Worm (Caenorhabditis elegans) whole organism, L4 larva: Measurements from ENCODE around the gene srab-16.

Experiments
- F26F4.8 ChIP-seq: fragments of 200-800 bp; sonication (Bioruptor generic); conservative IDR thresholded peaks from 2 replicates; pipeline ENCODE4 v1.3.6; 2022; ENCODE audit warnings: missing genetic modification characterization, missing compliant biosample characterization
- F44E2.7 ChIP-seq: fragments of 200-800 bp; sonication (Bioruptor generic); IDR thresholded peaks from 2 replicates; pipeline ENCODE4 v2.1.2; 2022; ENCODE audit warnings: missing genetic modification characterization, missing compliant biosample characterization
- T26A8.4 ChIP-seq: fragments of 200-800 bp; sonication (Bioruptor generic); IDR thresholded peaks from 2 replicates; pipeline ENCODE4 v1.3.6; 2022; ENCODE audit warnings: missing genetic modification characterization, missing compliant biosample characterization
- ZK337.2 ChIP-seq: fragments of 200-800 bp; sonication (Bioruptor generic); IDR thresholded peaks from 2 replicates; pipeline ENCODE4 v1.3.6; 2022; ENCODE audit warnings: missing genetic modification reagents, missing genetic modification characterization, missing compliant biosample characterization
- arid-1 ChIP-seq: fragments of 200-800 bp; sonication (Bioruptor generic); conservative IDR thresholded peaks from 2 replicates; pipeline ENCODE4 v1.3.6; 2022; ENCODE audit warnings: missing genetic modification reagents, missing genetic modification characterization, missing compliant biosample characterization
- attf-4 ChIP-seq: sonication (generic microtip); optimal IDR thresholded peaks from 3 replicates; lab custom pipeline; 2017; ENCODE audit warnings: missing biosample characterization, missing genetic modification characterization
- ceh-28 ChIP-seq: fragments of 150-350 bp; optimal IDR thresholded peaks from 2 replicates; lab custom pipeline; 2014; ENCODE audit warnings: missing biosample characterization, missing genetic modification reagents, missing genetic modification characterization
- ceh-32 ChIP-seq: sonication (generic microtip); optimal IDR thresholded peaks from 2 replicates; lab custom pipeline; 2016; ENCODE audit warnings: mild to moderate bottlenecking, missing genetic modification characterization, missing compliant biosample characterization; ENCODE audit not compliant: poor library complexity
- ces-1 ChIP-seq: fragments of 150-350 bp; sonication (generic microtip); optimal IDR thresholded peaks from 4 replicates; lab custom pipeline; 2014; ENCODE audit warnings: missing biosample characterization, missing genetic modification reagents, missing genetic modification characterization
- daf-12 ChIP-seq: fragments of 150-350 bp; optimal IDR thresholded peaks from 2 replicates; lab custom pipeline; 2014; ENCODE audit warnings: missing biosample characterization, missing genetic modification reagents, missing genetic modification characterization
- daf-8 ChIP-seq: fragments of 200-800 bp; sonication (Bioruptor generic); IDR thresholded peaks from 2 replicates; pipeline ENCODE4 v1.3.6; 2022; ENCODE audit warnings: missing genetic modification characterization, missing compliant biosample characterization
- duxl-1 ChIP-seq: sonication (generic microtip); optimal IDR thresholded peaks from 2 replicates; lab custom pipeline; 2016; ENCODE audit warnings: mild to moderate bottlenecking, missing genetic modification characterization, moderate library complexity, missing compliant biosample characterization; ENCODE audit not compliant: poor library complexity
- egl-43 ChIP-seq: fragments of 200-800 bp; sonication (Bioruptor generic); IDR thresholded peaks from 2 replicates; pipeline ENCODE4 v1.3.6; 2022; ENCODE audit warnings: missing genetic modification reagents, missing genetic modification characterization, missing compliant biosample characterization
- jun-1 ChIP-seq: fragments of 150-350 bp; optimal IDR thresholded peaks from 2 replicates; lab custom pipeline; 2014; ENCODE audit warnings: missing biosample characterization, missing genetic modification reagents, missing genetic modification characterization
- lin-1 ChIP-seq: fragments of 200-800 bp; sonication (Bioruptor generic); IDR thresholded peaks from 2 replicates; pipeline ENCODE4 v1.3.6; 2022; ENCODE audit warnings: missing genetic modification reagents, missing genetic modification characterization, missing compliant biosample characterization
- lin-29 ChIP-seq: fragments of 200-800 bp; sonication (Bioruptor generic); IDR thresholded peaks from 2 replicates; pipeline ENCODE4 v1.3.6; 2022; ENCODE audit warnings: missing genetic modification reagents, missing genetic modification characterization, missing compliant biosample characterization
- lin-38 ChIP-seq: fragments of 200-800 bp; sonication (Bioruptor generic); IDR thresholded peaks from 2 replicates; pipeline ENCODE4 v1.3.6; 2022; ENCODE audit warnings: missing genetic modification reagents, missing genetic modification characterization, missing compliant biosample characterization
- lsy-2 ChIP-seq, 2 experiments: fragments of 150-350 bp in 1 of 2; sonication (generic microtip) in 1 of 2; optimal IDR thresholded peaks; 2 replicates each; lab custom pipeline; 2014 to 2017; ENCODE audit warnings: missing biosample characterization in 2 of 2, missing genetic modification characterization in 2 of 2
- mes-2 ChIP-seq: sonication (generic microtip); optimal IDR thresholded peaks from 2 replicates; lab custom pipeline; 2016; ENCODE audit warnings: missing genotype, mild to moderate bottlenecking, missing genetic modification characterization, missing compliant biosample characterization; ENCODE audit not compliant: poor library complexity, severe bottlenecking
- nhr-11 ChIP-seq: fragments of 150-350 bp; optimal IDR thresholded peaks from 2 replicates; lab custom pipeline; 2014; ENCODE audit warnings: missing biosample characterization, missing genetic modification characterization
- nhr-28 ChIP-seq: fragments of 150-350 bp; optimal IDR thresholded peaks from 2 replicates; lab custom pipeline; 2014; ENCODE audit warnings: missing biosample characterization, missing genetic modification characterization
- nhr-41 ChIP-seq: fragments of 200-800 bp; sonication (Bioruptor generic); IDR thresholded peaks from 2 replicates; pipeline ENCODE4 v1.3.6; 2022; ENCODE audit warnings: missing genetic modification reagents, missing genetic modification characterization, missing compliant biosample characterization
- nhr-48 ChIP-seq: sonication (generic microtip); optimal IDR thresholded peaks from 2 replicates; lab custom pipeline; 2016; ENCODE audit warnings: mild to moderate bottlenecking, missing genetic modification characterization, missing compliant biosample characterization
- nhr-6 ChIP-seq: fragments of 150-350 bp; optimal IDR thresholded peaks from 2 replicates; lab custom pipeline; 2014; ENCODE audit warnings: missing biosample characterization, missing genetic modification characterization
- nhr-76 ChIP-seq: fragments of 150-350 bp; optimal IDR thresholded peaks from 2 replicates; lab custom pipeline; 2014; ENCODE audit warnings: missing biosample characterization, missing genetic modification characterization
- pha-4 ChIP-seq, 2 experiments: fragments of 150-350 bp in 1 of 2; fragments of 200-800 bp in 1 of 2; sonication (Bioruptor generic) in 1 of 2; IDR thresholded peaks in 1 of 2; optimal IDR thresholded peaks in 1 of 2; 2 replicates each; pipeline versions ENCODE4 v1.3.6 to Lab custom; 2014 to 2022; ENCODE audit warnings: missing genetic modification characterization in 2 of 2, missing genetic modification reagents in 2 of 2, missing biosample characterization in 1 of 2, missing compliant biosample characterization in 1 of 2
- php-3 ChIP-seq: fragments of 200-800 bp; sonication (Bioruptor generic); IDR thresholded peaks from 2 replicates; pipeline ENCODE4 v1.3.6; 2022; ENCODE audit warnings: missing genetic modification reagents, missing genetic modification characterization, missing compliant biosample characterization
- pqm-1 ChIP-seq: sonication (generic microtip); optimal IDR thresholded peaks from 2 replicates; lab custom pipeline; 2017; ENCODE audit warnings: missing biosample characterization, missing genetic modification characterization
- saeg-2 ChIP-seq: fragments of 200-800 bp; sonication (Bioruptor generic); IDR thresholded peaks from 2 replicates; pipeline ENCODE4 v1.3.6; 2022; ENCODE audit warnings: missing genetic modification reagents, missing genetic modification characterization, missing compliant biosample characterization
- sdz-12 ChIP-seq: fragments of 200-800 bp; sonication (Bioruptor generic); optimal IDR thresholded peaks from 2 replicates; lab custom pipeline; 2018; ENCODE audit warnings: mild to moderate bottlenecking, missing genetic modification characterization, missing compliant biosample characterization
- skn-1 ChIP-seq: fragments of 150-350 bp; optimal IDR thresholded peaks from 2 replicates; lab custom pipeline; 2014; ENCODE audit warnings: missing biosample characterization, missing genetic modification characterization
- snpc-1.2 ChIP-seq: fragments of 200-800 bp; sonication (Bioruptor generic); IDR thresholded peaks from 2 replicates; pipeline ENCODE4 v1.3.6; 2022; ENCODE audit warnings: missing genetic modification reagents, missing genetic modification characterization, missing compliant biosample characterization
- spr-1 ChIP-seq: sonication (generic microtip); optimal IDR thresholded peaks from 2 replicates; lab custom pipeline; 2016; ENCODE audit warnings: mild to moderate bottlenecking, missing genetic modification characterization, missing compliant biosample characterization
- spr-3 ChIP-seq: fragments of 200-800 bp; sonication (Bioruptor generic); optimal IDR thresholded peaks from 2 replicates; lab custom pipeline; 2018; ENCODE audit warnings: mild to moderate bottlenecking, missing genetic modification characterization, missing compliant biosample characterization
- tag-97 ChIP-seq: fragments of 200-800 bp; sonication (Bioruptor generic); IDR thresholded peaks from 2 replicates; pipeline ENCODE4 v1.3.6; 2022; ENCODE audit warnings: missing genetic modification characterization, missing compliant biosample characterization
- tra-1 ChIP-seq: fragments of 200-800 bp; sonication (Bioruptor generic); IDR thresholded peaks from 2 replicates; pipeline ENCODE4 v1.3.6; 2022; ENCODE audit warnings: missing genetic modification reagents, missing genetic modification characterization, missing compliant biosample characterization
- vab-7 ChIP-seq: fragments of 200-800 bp; sonication (Bioruptor generic); IDR thresholded peaks from 2 replicates; pipeline ENCODE4 v1.3.6; 2022; ENCODE audit warnings: missing genetic modification reagents, missing genetic modification characterization, missing compliant biosample characterization
- zip-11 ChIP-seq: fragments of 200-800 bp; sonication (Bioruptor generic); IDR thresholded peaks from 2 replicates; pipeline ENCODE4 v1.3.6; 2022; ENCODE audit warnings: missing genetic modification characterization, missing compliant biosample characterization

The srab-16 gene

ce11 chrV:777285-777684 lies 5.2 kb upstream of the srab-16 start, which contains the start of gene R09E12.9 (continued):
- TF ChIP-seq jun-1 (tag; lab: Kevin White, UChicago) = no peak
- TF ChIP-seq nhr-11 (tag; lab: Kevin White, UChicago) = no peak
- TF ChIP-seq attf-4 (tag; lab: Kevin White, UChicago) = no peak
- no peak for TF ChIP-seq skn-1 (tag; lab: Kevin White, UChicago)
- no peak for TF ChIP-seq T26A8.4
- no peak for TF ChIP-seq F26F4.8 (GFP tag; lab: Robert Waterston, UW)
- no peak for TF ChIP-seq ceh-28 (tag; lab: Kevin White, UChicago)
- TF ChIP-seq snpc-1.2 (GFP tag; lab: Robert Waterston, UW) = no peak
- TF ChIP-seq spr-1 (tag; lab: Kevin White, UChicago) = no peak
- no peak for TF ChIP-seq lin-29 (GFP tag; lab: Robert Waterston, UW)
- TF ChIP-seq pqm-1 (tag; lab: Kevin White, UChicago) = no peak
- TF ChIP-seq tra-1 (GFP tag; lab: Robert Waterston, UW) = no peak
- no peak for TF ChIP-seq saeg-2 (GFP tag; lab: Robert Waterston, UW)
- TF ChIP-seq duxl-1 (tag; lab: Kevin White, UChicago) = peak; percentile 20
- no peak for TF ChIP-seq nhr-48 (tag; lab: Kevin White, UChicago)
- TF ChIP-seq daf-8 (GFP tag; lab: Robert Waterston, UW) = no peak
- TF ChIP-seq, all 104 proteins: peak for 5

ce11 chrV:778339-778738 lies 4.2 kb upstream of the srab-16 start, which contains the start of gene srbc-59:
TSS of gene srbc-59 (plus strand) at chrV:778639.
- TF ChIP-seq F44E2.7 (GFP tag; lab: Robert Waterston, UW) (no peak), nhr-76 (tag; lab: Kevin White, UChicago) (no peak), ces-1 (no peak), tag-97 (no peak), pha-4 (GFP tag; IDR thresholded peaks at IDR 0.05; lab: Robert Waterston, UW) (no peak), pha-4 (tag; optimal IDR thresholded peaks at IDR 0.05; lab: Kevin White, UChicago) (no peak), lin-38 (GFP tag; lab: Robert Waterston, UW) (no peak), nhr-6 (tag; lab: Kevin White, UChicago) (no peak), php-3 (GFP tag; lab: Robert Waterston, UW) (no peak), mes-2 (tag; lab: Kevin White, UChicago) (no peak), ZK337.2 (GFP tag; lab: Robert Waterston, UW) (no peak)

ce11 chrV:779999-780398 lies 2.5 kb upstream of the srab-16 start, which contains the start of gene srbc-60:
TSS of gene srbc-60 (plus strand) at chrV:780299.
- TF ChIP-seq arid-1 (GFP tag; lab: Robert Waterston, UW) (no peak), nhr-41 (no peak), nhr-76 (tag; lab: Kevin White, UChicago) (no peak), spr-1 (tag; lab: Kevin White, UChicago) (no peak), lsy-2 (tag; optimal IDR thresholded peaks at IDR 0.05; lab: Kevin White, UChicago) (no peak), nhr-28 (tag; lab: Kevin White, UChicago) (no peak), daf-12 (tag; lab: Kevin White, UChicago) (no peak), vab-7 (GFP tag; lab: Robert Waterston, UW) (no peak), zip-11 (GFP tag; lab: Robert Waterston, UW) (no peak), egl-43 (GFP tag; lab: Robert Waterston, UW) (no peak), ceh-32 (no peak), lin-1 (no peak), sdz-12 (no peak), spr-3 (GFP tag; lab: Kevin White, UChicago) (no peak)
